Fruit fly (Drosophila melanogaster) whole organism, adult: ENCODE data around the gene E5.

Experiments used
- CG11617 ChIP-seq: fragments of 200-800 bp; sonication (Bioruptor generic); optimal IDR thresholded peaks from 2 replicates; lab custom pipeline; 2017; ENCODE audit warnings: mild to moderate bottlenecking, missing biosample characterization, missing genetic modification reagents, missing genetic modification characterization
- CG12768 ChIP-seq: fragments of 200-800 bp; sonication (Bioruptor generic); optimal IDR thresholded peaks from 2 replicates; lab custom pipeline; 2017; ENCODE audit warnings: missing biosample characterization, missing genetic modification characterization, mild to moderate bottlenecking, moderate library complexity, missing genetic modification reagents
- CG14711 ChIP-seq: fragments of 200-800 bp; sonication (Bioruptor generic); optimal IDR thresholded peaks from 2 replicates; lab custom pipeline; 2018; ENCODE audit warnings: missing biosample characterization, mild to moderate bottlenecking, missing genetic modification characterization, moderate library complexity
- CG1620 ChIP-seq: fragments of 200-800 bp; sonication (Bioruptor generic); optimal IDR thresholded peaks from 2 replicates; lab custom pipeline; 2016; ENCODE audit warnings: missing biosample characterization, missing genetic modification characterization
- Clk ChIP-seq: fragments of 200-800 bp; sonication (Bioruptor generic); optimal IDR thresholded peaks from 2 replicates; lab custom pipeline; 2017; ENCODE audit warnings: missing biosample characterization, missing genetic modification characterization
- Crg-1 ChIP-seq: fragments of 200-800 bp; sonication (Bioruptor generic); optimal IDR thresholded peaks from 2 replicates; lab custom pipeline; 2016; ENCODE audit warnings: missing biosample characterization, missing genetic modification characterization
- Mnt ChIP-seq: fragments of 200-800 bp; sonication (Bioruptor generic); optimal IDR thresholded peaks from 2 replicates; lab custom pipeline; 2016; ENCODE audit warnings: missing biosample characterization, mild to moderate bottlenecking, missing genetic modification characterization
- bab1 ChIP-seq: fragments of 200-800 bp; sonication (Bioruptor generic); optimal IDR thresholded peaks from 3 replicates; lab custom pipeline; 2019; ENCODE audit warnings: missing biosample characterization, mild to moderate bottlenecking, missing genetic modification characterization, moderate library complexity
- kay ChIP-seq: fragments of 200-800 bp; sonication (Bioruptor generic); peaks from one replicate; lab custom pipeline; 2016; ENCODE audit warnings: missing biosample characterization, missing genetic modification characterization, borderline replicate concordance
- ovo ChIP-seq: fragments of 200-800 bp; sonication (Bioruptor generic); optimal IDR thresholded peaks from 2 replicates; lab custom pipeline; 2016; ENCODE audit warnings: missing biosample characterization, missing genetic modification characterization
- pad ChIP-seq: fragments of 200-800 bp; sonication (Bioruptor generic); optimal IDR thresholded peaks from 3 replicates; lab custom pipeline; 2017; ENCODE audit warnings: missing biosample characterization, missing genetic modification characterization, mild to moderate bottlenecking, moderate library complexity, missing genetic modification reagents

DNA sequence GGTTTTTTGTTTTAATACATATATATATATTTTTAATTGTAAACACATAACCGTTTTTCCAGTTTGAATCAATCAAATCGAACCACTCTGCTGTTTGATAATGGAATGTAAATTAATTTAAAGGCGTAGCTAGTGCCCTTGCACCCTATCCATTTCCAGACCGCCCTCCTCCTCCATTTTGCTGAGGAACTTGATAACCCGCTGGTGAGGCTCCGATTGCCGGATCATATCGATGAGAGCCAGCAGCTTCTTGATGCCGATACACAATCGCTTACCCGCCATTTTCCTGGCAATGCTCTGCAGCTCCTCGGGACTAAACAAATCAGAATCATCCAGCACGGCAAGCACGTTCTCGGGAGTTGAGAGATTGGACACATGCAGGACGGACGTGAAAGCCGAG is 40.2 kb downstream of the E5 start:
- TF ChIP-seq Mnt (GFP tag; lab: Kevin White, UChicago): no peak
- no peak for TF ChIP-seq pad
- TF ChIP-seq Crg-1 (GFP tag; lab: Kevin White, UChicago): no peak
- TF ChIP-seq Clk (GFP tag; lab: Kevin White, UChicago): no peak
- no peak for TF ChIP-seq CG11617 (GFP tag; lab: Kevin White, UChicago)
- no peak for TF ChIP-seq CG12768 (GFP tag; lab: Kevin White, UChicago)
- no peak for TF ChIP-seq bab1 (GFP tag; lab: Kevin White, UChicago)
- no peak for TF ChIP-seq CG1620 (GFP tag; lab: Kevin White, UChicago)
- no peak for TF ChIP-seq kay
- no peak for TF ChIP-seq ovo (GFP tag; lab: Kevin White, UChicago)
- no peak for TF ChIP-seq CG14711
